Worm (Caenorhabditis elegans): ENCODE results near the gene ZK1248.20.

The ZK1248.20 gene

ce11 chrII:5839227-5839626 lies 22.8 kb downstream of the ZK1248.20 start, which contains the start of gene ZK1248.19:
Gene ZK1248.19, minus strand, starts transcription at chrII:5839414.
- no peak for TF ChIP-seq lin-39 (tag; optimal IDR thresholded peaks at IDR 0.05)
- no peak for TF ChIP-seq nhr-25 (tag; optimal IDR thresholded peaks at IDR 0.05)
- TF ChIP-seq egl-5 (tag; optimal IDR thresholded peaks at IDR 0.05), result no peak
- peak; percentile 25 for TF ChIP-seq pha-4 (tag; optimal IDR thresholded peaks at IDR 0.05)
- TF ChIP-seq unc-39 (tag; optimal IDR thresholded peaks at IDR 0.05), result no peak
- no peak for TF ChIP-seq skn-1 (tag; optimal IDR thresholded peaks at IDR 0.05)
- TF ChIP-seq nhr-28 (tag; optimal IDR thresholded peaks at IDR 0.05), result no peak
- no peak for TF ChIP-seq fkh-10 (GFP tag; optimal IDR thresholded peaks at IDR 0.05)
- TF ChIP-seq ceh-9 (tag; optimal IDR thresholded peaks at IDR 0.05), result no peak
- no peak for TF ChIP-seq ceh-28 (tag; optimal IDR thresholded peaks at IDR 0.05)
- peak; percentile 28 for TF ChIP-seq nfya-1 (tag; optimal IDR thresholded peaks at IDR 0.05; ENCODE audit: insufficient read depth)
- TF ChIP-seq nhr-76 (tag; optimal IDR thresholded peaks at IDR 0.05), result no peak
- no peak for TF ChIP-seq pqm-1 (tag; optimal IDR thresholded peaks at IDR 0.05)
- no peak for TF ChIP-seq fos-1 (tag; optimal IDR thresholded peaks at IDR 0.05)
- no peak for TF ChIP-seq zag-1 (tag; optimal IDR thresholded peaks at IDR 0.05)
- peak; percentile 4 for TF ChIP-seq lin-15B (tag; optimal IDR thresholded peaks at IDR 0.05)
- TF ChIP-seq hmg-11 (tag; optimal IDR thresholded peaks at IDR 0.05), result peak; percentile 42
- peak; percentile 6 for TF ChIP-seq ama-1 (optimal IDR thresholded peaks at IDR 0.05)
- TF ChIP-seq nhr-237 (tag; optimal IDR thresholded peaks at IDR 0.05), result no peak
- no peak for TF ChIP-seq mdl-1 (tag; optimal IDR thresholded peaks at IDR 0.05)
- no peak for TF ChIP-seq egl-27 (tag; optimal IDR thresholded peaks at IDR 0.05)
- TF ChIP-seq daf-12 (tag; optimal IDR thresholded peaks at IDR 0.05), result no peak
- TF ChIP-seq R02D3.7 (tag; optimal IDR thresholded peaks at IDR 0.05), result peak; percentile 88
- no peak for TF ChIP-seq unc-62 (GFP tag; optimal IDR thresholded peaks at IDR 0.05)
- no peak for TF ChIP-seq ztf-4 (tag; optimal IDR thresholded peaks at IDR 0.05)
- peak; percentile 0 for TF ChIP-seq snpc-4 (tag; optimal IDR thresholded peaks at IDR 0.05)
- TF ChIP-seq nhr-23 (tag; optimal IDR thresholded peaks at IDR 0.05), result no peak
- no peak for TF ChIP-seq eor-1 (tag; optimal IDR thresholded peaks at IDR 0.05)
- no peak for TF ChIP-seq ceh-82 (tag; optimal IDR thresholded peaks at IDR 0.05)
- no peak for TF ChIP-seq ZK546.5 (tag; optimal IDR thresholded peaks at IDR 0.05)
- TF ChIP-seq fkh-2 (tag; optimal IDR thresholded peaks at IDR 0.05), result no peak
- TF ChIP-seq mml-1 (tag; optimal IDR thresholded peaks at IDR 0.05), result no peak
- no peak for TF ChIP-seq nhr-43 (tag; optimal IDR thresholded peaks at IDR 0.05; ENCODE audit: poor library complexity, severe bottlenecking)
- TF ChIP-seq elt-1 (tag; optimal IDR thresholded peaks at IDR 0.05), result no peak

DNA sequence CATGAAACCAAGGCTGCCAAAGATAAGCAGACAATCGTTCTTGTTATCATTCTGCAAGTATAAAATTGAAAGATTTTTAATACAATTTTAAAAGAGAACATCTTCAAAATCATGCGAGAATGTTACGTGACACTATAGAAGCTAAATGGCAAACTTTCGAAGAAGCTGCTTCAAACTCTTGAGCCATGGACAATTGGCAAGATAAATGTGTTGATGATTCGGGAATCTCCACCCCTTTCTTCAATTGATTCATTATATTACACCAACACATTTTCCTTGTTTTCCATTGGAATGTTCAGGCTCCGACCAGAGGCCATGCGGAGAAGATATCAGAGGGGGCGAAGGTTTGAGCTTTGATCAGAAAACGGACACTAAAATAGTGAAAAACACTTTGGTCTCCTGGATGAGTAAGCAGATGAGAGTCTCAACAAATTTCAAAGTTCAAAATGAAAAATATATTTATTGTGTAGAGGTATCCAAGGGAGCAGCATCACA lies 24.7 kb downstream of the ZK1248.20 start, which contains the start of gene lec-5:
lec-5 (minus strand) TSS at position 51 of the 495 bp plus-strand sequence.
- TF ChIP-seq nhr-237 (tag; optimal IDR thresholded peaks at IDR 0.05), result no peak
- TF ChIP-seq egl-27 (tag; optimal IDR thresholded peaks at IDR 0.05), result no peak
- TF ChIP-seq mdl-1 (tag; optimal IDR thresholded peaks at IDR 0.05), result no peak
- TF ChIP-seq lin-39 (tag; optimal IDR thresholded peaks at IDR 0.05), result peak; percentile 9

- no peak for TF ChIP-seq tbx-2 (tag; optimal IDR thresholded peaks at IDR 0.05)
- TF ChIP-seq ceh-82 (tag; optimal IDR thresholded peaks at IDR 0.05), result no peak
Observed at ce11 chrII:5841866-5842265, 25.4 kb downstream of the ZK1248.20 start, which contains the start of gene nep-25. Gene nep-25, plus strand, starts transcription at chrII:5842240.

DNA sequence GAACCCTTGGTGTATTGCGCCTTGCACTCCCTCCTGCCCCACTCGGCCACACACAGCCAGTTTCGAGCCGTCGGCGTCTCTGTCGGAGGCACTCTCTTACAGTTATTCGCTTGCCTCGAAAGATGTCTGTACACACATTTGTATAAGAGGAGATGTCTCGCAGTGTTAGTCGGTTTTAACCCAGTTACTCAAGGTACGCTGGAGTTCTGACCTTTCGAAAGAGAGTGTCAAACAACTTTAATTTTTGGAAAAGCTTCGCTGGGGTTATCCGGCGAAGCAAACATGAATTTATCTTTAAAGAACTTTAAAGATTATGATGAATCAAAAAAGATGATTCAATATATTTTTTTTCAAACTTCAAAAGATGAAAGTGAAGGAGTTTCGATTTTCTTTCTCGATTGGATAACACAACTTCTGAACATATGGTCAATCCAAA lies 28.3 kb downstream of the ZK1248.20 start:
- TF ChIP-seq mdl-1 (tag; optimal IDR thresholded peaks at IDR 0.05), result peak; percentile 75
- TF ChIP-seq egl-5 (tag; optimal IDR thresholded peaks at IDR 0.05), result peak; percentile 92
- TF ChIP-seq nhr-43 (tag; optimal IDR thresholded peaks at IDR 0.05; ENCODE audit: poor library complexity, severe bottlenecking), result peak; percentile 95
- TF ChIP-seq eor-1 (tag; optimal IDR thresholded peaks at IDR 0.05), result peak in 1 of 2 experiments; percentile 84
- peak; percentile 99 for TF ChIP-seq pha-4 (tag; optimal IDR thresholded peaks at IDR 0.05)
- peak; percentile 96 for TF ChIP-seq aly-2 (tag; optimal IDR thresholded peaks at IDR 0.05)
- TF ChIP-seq nfya-1 (tag; optimal IDR thresholded peaks at IDR 0.05; ENCODE audit: insufficient read depth), result peak; percentile 99
- TF ChIP-seq fkh-2 (tag; optimal IDR thresholded peaks at IDR 0.05), result peak; percentile 82
- TF ChIP-seq lin-15B (tag; optimal IDR thresholded peaks at IDR 0.05), result peak; percentile 82
- TF ChIP-seq nhr-77 (tag; optimal IDR thresholded peaks at IDR 0.05), result peak; percentile 96
- peak; percentile 94 for TF ChIP-seq daf-12 (tag; optimal IDR thresholded peaks at IDR 0.05)
- TF ChIP-seq nhr-23 (tag; optimal IDR thresholded peaks at IDR 0.05), result peak; percentile 99
- peak; percentile 96 for TF ChIP-seq ceh-82 (tag; optimal IDR thresholded peaks at IDR 0.05)
- TF ChIP-seq ZK546.5 (tag; optimal IDR thresholded peaks at IDR 0.05), result peak; percentile 73
- TF ChIP-seq hmg-11 (tag; optimal IDR thresholded peaks at IDR 0.05), result peak; percentile 99
- TF ChIP-seq ztf-4 (tag; optimal IDR thresholded peaks at IDR 0.05), result peak; percentile 79
- peak; percentile 62 for TF ChIP-seq ceh-16 (tag; optimal IDR thresholded peaks at IDR 0.05)
- TF ChIP-seq nhr-76 (tag; optimal IDR thresholded peaks at IDR 0.05), result peak; percentile 80
- no peak for TF ChIP-seq nhr-67 (tag; optimal IDR thresholded peaks at IDR 0.05)
- peak; percentile 99 for TF ChIP-seq nhr-25 (tag; optimal IDR thresholded peaks at IDR 0.05)
- TF ChIP-seq unc-39 (tag; optimal IDR thresholded peaks at IDR 0.05), result peak; percentile 73
- TF ChIP-seq fos-1 (tag; optimal IDR thresholded peaks at IDR 0.05), result peak; percentile 87
- TF ChIP-seq nhr-28 (tag; optimal IDR thresholded peaks at IDR 0.05), result peak; percentile 90
- no peak for TF ChIP-seq nhr-237 (tag; optimal IDR thresholded peaks at IDR 0.05)
- TF ChIP-seq tbx-2 (tag; optimal IDR thresholded peaks at IDR 0.05), result peak; percentile 97
- peak; percentile 74 for TF ChIP-seq unc-62 (GFP tag; optimal IDR thresholded peaks at IDR 0.05)
- peak; percentile 100 for TF ChIP-seq snpc-4 (tag; optimal IDR thresholded peaks at IDR 0.05)
- peak; percentile 96 for TF ChIP-seq R02D3.7 (tag; optimal IDR thresholded peaks at IDR 0.05)
- TF ChIP-seq lsy-12 (tag; optimal IDR thresholded peaks at IDR 0.05), result peak; percentile 99
- peak; percentile 37 for TF ChIP-seq ceh-9 (tag; optimal IDR thresholded peaks at IDR 0.05)
- TF ChIP-seq zag-1 (tag; optimal IDR thresholded peaks at IDR 0.05), result peak; percentile 95
- peak; percentile 94 for TF ChIP-seq nhr-11 (tag; optimal IDR thresholded peaks at IDR 0.05)
- peak; percentile 99 for TF ChIP-seq elt-2 (tag; optimal IDR thresholded peaks at IDR 0.05)
- TF ChIP-seq ceh-28 (tag; optimal IDR thresholded peaks at IDR 0.05), result peak; percentile 97

Data from whole organism, L3 larva.